Worm (Caenorhabditis elegans): ENCODE results near the gene F49H12.7.

- no peak for TF ChIP-seq ama-1 (optimal IDR thresholded peaks at IDR 0.05)
- no peak for TF ChIP-seq jun-1 (tag; optimal IDR thresholded peaks at IDR 0.05)
- TF ChIP-seq nhr-28 (tag; optimal IDR thresholded peaks at IDR 0.05): no peak
- TF ChIP-seq ZK546.5 (tag; optimal IDR thresholded peaks at IDR 0.05): no peak
- TF ChIP-seq lin-15B (tag; optimal IDR thresholded peaks at IDR 0.05): no peak
- TF ChIP-seq nhr-77 (tag; optimal IDR thresholded peaks at IDR 0.05): no peak
- no peak for TF ChIP-seq nhr-237 (tag; optimal IDR thresholded peaks at IDR 0.05)
- TF ChIP-seq fkh-10 (GFP tag; optimal IDR thresholded peaks at IDR 0.05): no peak
- TF ChIP-seq ceh-28 (tag; optimal IDR thresholded peaks at IDR 0.05): no peak
- no peak for TF ChIP-seq nhr-23 (tag; optimal IDR thresholded peaks at IDR 0.05)
- TF ChIP-seq pha-4 (tag; optimal IDR thresholded peaks at IDR 0.05): no peak
- TF ChIP-seq nhr-25 (tag; optimal IDR thresholded peaks at IDR 0.05): no peak
Observed at ce11 chrX:2018211-2018610, 46.6 kb upstream of the F49H12.7 start.
